Worm (Caenorhabditis elegans): ENCODE data around the gene mrpl-32.
A peak's percentile ranks its signal among the peaks of the same experiment; 100 is the strongest.

mrpl-32 gene

DNA sequence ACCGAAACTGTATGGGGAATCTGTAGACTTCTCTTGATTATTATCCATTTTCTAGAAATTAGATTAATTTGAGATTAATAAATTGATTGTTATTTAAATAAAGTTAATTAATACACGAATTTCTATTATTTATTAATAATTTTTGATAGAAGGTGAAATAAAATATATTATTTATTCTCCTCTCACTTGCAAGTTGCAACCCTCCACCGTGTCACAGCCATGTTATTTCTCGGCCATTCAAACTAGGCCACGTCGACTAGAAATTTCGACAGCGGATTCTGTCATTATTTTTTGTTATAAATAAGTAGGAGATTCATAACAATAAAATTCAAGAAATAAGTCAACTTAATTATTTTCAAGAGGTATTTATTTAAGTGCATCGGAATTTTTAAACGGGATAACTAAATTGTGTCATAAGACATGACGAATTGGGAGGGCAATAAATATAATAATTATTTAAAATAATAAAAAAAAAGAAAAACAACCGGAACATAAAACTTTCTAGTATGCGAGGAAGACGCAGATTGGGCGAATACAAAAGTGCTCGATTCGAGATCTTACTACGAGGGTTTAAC is 5.9 kb upstream of the mrpl-32 start, which contains the start of gene ufbp-1 (continued):
- TF ChIP-seq snpc-4 (GFP tag; optimal IDR thresholded peaks at IDR 0.05) (peak; percentile 21), snpc-4 (tag; optimal IDR thresholded peaks at IDR 0.05) (peak in 2 of 4 experiments; percentile 37 to 77), F55B11.4 (tag; optimal IDR thresholded peaks at IDR 0.05; ENCODE audit: borderline replicate concordance, insufficient read depth) (no peak), madf-8 (GFP tag; conservative IDR thresholded peaks at IDR 0.05) (no peak), tbx-9 (tag; optimal IDR thresholded peaks at IDR 0.05; ENCODE audit: borderline replicate concordance) (no peak), mel-28 (tag; optimal IDR thresholded peaks at IDR 0.05; ENCODE audit: borderline replicate concordance) (no peak), dpff-1 (tag; optimal IDR thresholded peaks at IDR 0.05) (peak; percentile 99)

DNA sequence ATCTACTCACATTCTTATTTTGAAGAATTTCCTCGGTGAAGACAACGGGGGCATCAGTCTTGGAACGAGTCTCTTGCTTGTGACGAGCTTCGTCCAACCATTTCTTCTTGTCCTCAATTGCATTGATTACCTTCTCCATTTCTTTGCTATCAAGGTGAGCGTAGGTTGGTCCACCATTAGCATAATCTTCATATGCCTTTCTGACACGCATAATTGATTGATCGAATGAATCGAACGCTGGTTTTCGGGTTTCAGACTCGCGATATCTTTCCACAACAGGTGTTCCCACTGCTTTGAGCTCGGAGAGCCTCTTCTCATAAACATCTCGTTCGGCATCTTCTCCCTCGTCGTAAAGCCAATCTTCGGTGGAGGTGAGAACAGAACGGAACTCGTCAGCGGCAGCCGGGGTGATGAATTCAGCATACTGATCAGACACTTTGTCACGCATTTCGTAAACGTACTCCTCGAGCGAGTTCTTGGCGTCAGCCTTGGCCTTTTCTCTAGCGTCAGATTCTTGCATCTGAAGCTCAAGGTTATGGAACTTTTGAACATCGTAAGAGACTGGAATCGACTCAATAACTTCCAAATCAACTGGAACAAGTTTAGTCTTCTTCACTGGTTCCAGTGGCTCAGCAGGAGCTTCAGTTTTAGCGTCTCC is 5.0 kb upstream of the mrpl-32 start:
- no peak for TF ChIP-seq madf-6 (GFP tag; IDR thresholded peaks at IDR 0.05)
- no peak for TF ChIP-seq lin-40 (tag; optimal IDR thresholded peaks at IDR 0.05)
- TF ChIP-seq B0019.2 (GFP tag; conservative IDR thresholded peaks at IDR 0.05), result no peak
- 0 out of 2 replicates have a peak, but pooled peaks have one; percentile 33 for TF ChIP-seq Y95B8A.8 (GFP tag; IDR thresholded peaks at IDR 0.05)
- peak; percentile 9 for TF ChIP-seq repo-1 (tag; optimal IDR thresholded peaks at IDR 0.05)
- TF ChIP-seq pha-4 (tag; optimal IDR thresholded peaks at IDR 0.05), result no peak
- TF ChIP-seq ceh-79 (tag; optimal IDR thresholded peaks at IDR 0.05), result no peak
- TF ChIP-seq attf-3 (GFP tag; conservative IDR thresholded peaks at IDR 0.05), result no peak
- no peak for TF ChIP-seq F57C9.4 (tag; optimal IDR thresholded peaks at IDR 0.05)
- TF ChIP-seq sdz-38 (tag; optimal IDR thresholded peaks at IDR 0.05), result no peak
- TF ChIP-seq Y67H2A.10 (GFP tag; conservative IDR thresholded peaks at IDR 0.05), result no peak
- TF ChIP-seq T26A5.8 (tag; optimal IDR thresholded peaks at IDR 0.05), result no peak
- no peak for TF ChIP-seq pbrm-1 (GFP tag; IDR thresholded peaks at IDR 0.05)
- no peak for TF ChIP-seq rcor-1 (GFP tag; IDR thresholded peaks at IDR 0.05)
- peak; percentile 56 for TF ChIP-seq zfh-2 (GFP tag; conservative IDR thresholded peaks at IDR 0.05)
- TF ChIP-seq F55B11.4 (tag; optimal IDR thresholded peaks at IDR 0.05; ENCODE audit: borderline replicate concordance, insufficient read depth), result peak; percentile 32
- TF ChIP-seq hlh-26 (GFP tag; conservative IDR thresholded peaks at IDR 0.05), result no peak
- TF ChIP-seq B0336.3 (GFP tag; IDR thresholded peaks at IDR 0.05), result 0 out of 2 replicates have a peak, but pooled peaks have one; percentile 17
- TF ChIP-seq F37B4.10 (GFP tag; IDR thresholded peaks at IDR 0.05), result no peak
- no peak for TF ChIP-seq ceh-27 (GFP tag; optimal IDR thresholded peaks at IDR 0.05)

DNA sequence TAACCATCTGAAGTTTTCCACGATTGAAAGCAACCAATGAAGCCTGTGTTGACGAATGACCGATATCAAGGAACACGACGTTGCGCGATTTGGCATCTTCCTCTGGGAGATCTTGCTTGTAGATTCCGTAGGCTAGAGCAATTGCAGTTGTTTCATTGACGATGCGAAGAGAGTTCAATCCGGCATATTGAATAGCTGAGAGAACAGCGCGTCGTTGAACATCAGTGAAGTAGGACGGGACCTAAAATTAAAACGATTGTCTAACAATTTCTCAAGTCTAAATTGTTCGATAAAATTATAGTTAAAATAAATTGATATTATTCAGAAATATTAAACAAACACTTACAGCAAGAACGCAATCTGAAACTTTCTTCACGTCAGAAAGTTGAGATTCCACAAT is 3.5 kb upstream of the mrpl-32 start:
- no peak for TF ChIP-seq lin-40 (tag; optimal IDR thresholded peaks at IDR 0.05)
- TF ChIP-seq aptf-2 (GFP tag; conservative IDR thresholded peaks at IDR 0.05), result no peak
- peak; percentile 61; the same call in 1 of the 2 replicates for TF ChIP-seq F39B2.1 (GFP tag; IDR thresholded peaks at IDR 0.05)
- peak; percentile 76; the same call in 1 of the 2 replicates for TF ChIP-seq cebp-2 (GFP tag; IDR thresholded peaks at IDR 0.05)
- TF ChIP-seq repo-1 (tag; optimal IDR thresholded peaks at IDR 0.05), result no peak
- no peak for TF ChIP-seq nhr-27 (tag; optimal IDR thresholded peaks at IDR 0.05)
- TF ChIP-seq T07F8.4 (tag; optimal IDR thresholded peaks at IDR 0.05), result no peak
- 0 out of 2 replicates have a peak, but pooled peaks have one; percentile 51 for TF ChIP-seq madf-6 (GFP tag; IDR thresholded peaks at IDR 0.05)
- 0 out of 2 replicates have a peak, but pooled peaks have one; percentile 18 for TF ChIP-seq egl-44 (GFP tag; IDR thresholded peaks at IDR 0.05)
- TF ChIP-seq zfh-2 (GFP tag; conservative IDR thresholded peaks at IDR 0.05), result no peak
- no peak for TF ChIP-seq nhr-120 (GFP tag; IDR thresholded peaks at IDR 0.05)
- TF ChIP-seq Y67H2A.10 (GFP tag; conservative IDR thresholded peaks at IDR 0.05), result no peak
- TF ChIP-seq Y53G8AR.9 (GFP tag; conservative IDR thresholded peaks at IDR 0.05), result peak; percentile 70
- no peak for TF ChIP-seq dpff-1 (tag; optimal IDR thresholded peaks at IDR 0.05)
- no peak for TF ChIP-seq dox-1 (GFP tag; IDR thresholded peaks at IDR 0.05)
- TF ChIP-seq mes-4 (tag; optimal IDR thresholded peaks at IDR 0.05), result no peak
- TF ChIP-seq nfyb-1 (GFP tag; IDR thresholded peaks at IDR 0.05), result 0 out of 2 replicates have a peak, but pooled peaks have one; percentile 22
- 0 out of 2 replicates have a peak, but pooled peaks have one; percentile 2 for TF ChIP-seq B0336.3 (GFP tag; IDR thresholded peaks at IDR 0.05)
- no peak for TF ChIP-seq snpc-1.3 (tag; optimal IDR thresholded peaks at IDR 0.05; ENCODE audit: insufficient read depth)
- no peak for TF ChIP-seq snpc-3.4 (tag; optimal IDR thresholded peaks at IDR 0.05)
- TF ChIP-seq attf-6 (GFP tag; IDR thresholded peaks at IDR 0.05), result no peak
- TF ChIP-seq C06A6.2 (GFP tag; conservative IDR thresholded peaks at IDR 0.05), result no peak
- peak; percentile 61 for TF ChIP-seq lin-54 (GFP tag; optimal IDR thresholded peaks at IDR 0.05)
- no peak for TF ChIP-seq F57A8.1 (GFP tag; optimal IDR thresholded peaks at IDR 0.05)
